Fruit fly (Drosophila melanogaster) S2 (cell line): ENCODE data around the gene Itgbn.

ENCODE experiments used
- CG8478 ChIP-seq: fragments of >200 bp; optimal IDR thresholded peaks from 2 replicates; lab custom pipeline; 2018
- CTCF ChIP-seq, 2 experiments: fragments of >200 bp; optimal IDR thresholded peaks; 2 replicates each; lab custom pipeline; 2018

- TF ChIP-seq CG8478 (lab: Kevin White, UChicago) (no peak), CTCF (optimal IDR thresholded peaks at IDR 0.05; lab: Kevin White, UChicago) (no peak)
Measured at dm6 chr2L:21038723-21039122, 14.1 kb upstream of the Itgbn start.
